Fruit fly (Drosophila melanogaster) ovary, adult (tissue): ENCODE results near the gene CG34284.
A peak's percentile ranks its signal among the peaks of the same experiment; 100 is the strongest.

Source experiments
- CG17801 ChIP-seq: fragments of 200-800 bp; optimal IDR thresholded peaks from 2 replicates; lab custom pipeline; 2019; ENCODE audit warnings: missing biosample characterization, mild to moderate bottlenecking, missing genetic modification characterization, moderate library complexity; ENCODE audit not compliant: partially characterized antibody

Gene CG34284

DNA sequence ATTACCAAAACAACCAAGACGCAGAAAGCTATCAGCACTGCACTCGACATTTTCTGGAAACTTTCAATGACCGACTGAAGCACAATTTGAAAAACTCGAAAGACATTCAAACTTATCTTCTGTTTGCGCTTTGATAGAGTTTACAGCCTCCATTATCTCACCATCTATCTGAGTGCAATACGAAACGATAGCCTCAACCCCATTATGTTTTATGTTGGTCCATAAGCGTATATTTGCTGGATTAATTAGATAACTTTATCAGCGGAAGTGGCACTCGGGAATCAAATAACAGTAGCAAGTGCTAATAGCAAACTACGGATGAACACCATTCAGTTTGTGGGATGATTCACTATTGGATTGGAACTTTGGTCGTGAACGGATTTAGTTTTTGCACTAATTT is at the start of gene CG34284:
TSS of gene CG34284 (minus strand) at position 76 of the 400 bp plus-strand sequence.
- TF ChIP-seq CG17801 (GFP tag; lab: Kevin White, UChicago), result peak; percentile 11

DNA sequence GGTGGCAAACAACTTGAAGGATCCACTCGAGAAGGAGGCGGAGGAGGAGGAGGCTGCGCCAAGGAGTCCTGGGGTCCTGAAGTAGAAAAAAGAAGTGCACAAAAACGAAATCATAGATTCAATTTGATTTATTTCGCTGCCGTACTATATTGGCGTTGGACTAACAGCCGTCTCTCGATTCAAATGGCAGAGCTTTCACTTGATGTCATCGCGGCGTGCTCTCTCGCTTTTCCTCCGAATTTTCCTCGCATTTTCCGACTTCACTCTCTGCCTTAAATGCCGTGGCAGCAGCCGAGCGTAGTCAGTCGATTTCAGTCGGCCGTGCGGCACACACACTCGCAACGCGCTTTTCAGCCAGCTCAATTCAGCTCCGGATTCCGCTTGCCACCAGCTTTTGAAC is 47.2 kb upstream of the CG34284 start, which contains the start of gene CG43732:
TSS of gene CG43732 (plus strand) at position 301 of the 400 bp plus-strand sequence.
- no peak for TF ChIP-seq CG17801 (GFP tag; lab: Kevin White, UChicago)

DNA sequence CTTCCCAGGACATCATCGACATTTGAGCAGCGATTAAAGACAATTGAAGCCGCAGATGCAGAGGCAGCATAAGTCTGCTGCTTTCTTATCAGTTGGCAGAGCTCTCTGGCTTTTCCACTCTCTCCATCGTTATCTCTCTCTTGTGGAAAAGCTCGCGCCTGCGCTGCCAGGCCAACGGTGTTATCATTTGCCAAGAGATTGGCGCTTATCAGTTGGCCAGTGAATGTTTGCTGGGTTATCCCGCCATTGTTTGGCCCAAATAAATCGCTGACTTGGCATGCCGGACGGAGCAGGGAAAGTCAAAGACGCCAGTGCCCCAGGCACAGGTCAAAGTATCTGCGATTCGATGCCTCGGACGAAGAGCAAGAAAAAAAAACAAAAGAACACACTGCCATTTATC is 46.4 kb upstream of the CG34284 start:
- TF ChIP-seq CG17801 (GFP tag; lab: Kevin White, UChicago), result no peak

DNA sequence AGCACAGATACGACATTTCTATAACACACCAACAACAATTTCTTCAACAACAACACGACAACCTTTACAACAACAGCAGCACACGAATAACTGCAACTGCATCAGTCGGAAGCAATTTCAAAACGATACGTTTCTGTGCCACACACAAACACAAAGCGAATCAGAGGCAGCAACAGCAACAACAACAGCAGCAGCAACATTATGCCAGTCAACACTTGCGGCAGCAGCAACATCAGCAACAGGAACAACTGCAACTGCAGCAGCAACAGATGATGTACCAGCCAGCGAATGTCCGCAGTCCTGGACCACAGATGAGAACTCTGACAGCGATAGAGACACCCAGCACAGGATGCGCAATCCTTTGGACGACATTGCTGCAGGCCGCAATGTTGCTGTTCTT is 44.6 kb upstream of the CG34284 start:
- no peak for TF ChIP-seq CG17801 (GFP tag; lab: Kevin White, UChicago)

DNA sequence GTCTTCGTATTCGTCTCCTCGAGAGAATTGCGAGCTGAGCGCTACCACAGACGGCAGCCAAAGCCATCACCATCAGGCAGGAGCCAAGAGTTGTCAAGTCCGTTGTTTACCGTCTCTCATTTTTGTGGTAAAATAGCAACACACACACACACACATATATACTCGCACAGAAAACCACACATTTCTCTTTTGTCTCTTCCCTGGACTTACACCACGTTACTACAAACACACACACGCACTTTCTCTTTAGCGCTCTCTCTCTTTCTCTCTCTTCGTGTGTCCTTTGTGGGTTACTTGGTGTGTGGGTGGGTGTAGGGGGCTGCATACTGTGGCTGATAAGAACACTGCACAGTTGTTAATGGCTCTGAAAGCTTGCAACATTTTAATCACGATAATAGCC is 29.0 kb upstream of the CG34284 start:
- TF ChIP-seq CG17801 (GFP tag; lab: Kevin White, UChicago), result no peak

DNA sequence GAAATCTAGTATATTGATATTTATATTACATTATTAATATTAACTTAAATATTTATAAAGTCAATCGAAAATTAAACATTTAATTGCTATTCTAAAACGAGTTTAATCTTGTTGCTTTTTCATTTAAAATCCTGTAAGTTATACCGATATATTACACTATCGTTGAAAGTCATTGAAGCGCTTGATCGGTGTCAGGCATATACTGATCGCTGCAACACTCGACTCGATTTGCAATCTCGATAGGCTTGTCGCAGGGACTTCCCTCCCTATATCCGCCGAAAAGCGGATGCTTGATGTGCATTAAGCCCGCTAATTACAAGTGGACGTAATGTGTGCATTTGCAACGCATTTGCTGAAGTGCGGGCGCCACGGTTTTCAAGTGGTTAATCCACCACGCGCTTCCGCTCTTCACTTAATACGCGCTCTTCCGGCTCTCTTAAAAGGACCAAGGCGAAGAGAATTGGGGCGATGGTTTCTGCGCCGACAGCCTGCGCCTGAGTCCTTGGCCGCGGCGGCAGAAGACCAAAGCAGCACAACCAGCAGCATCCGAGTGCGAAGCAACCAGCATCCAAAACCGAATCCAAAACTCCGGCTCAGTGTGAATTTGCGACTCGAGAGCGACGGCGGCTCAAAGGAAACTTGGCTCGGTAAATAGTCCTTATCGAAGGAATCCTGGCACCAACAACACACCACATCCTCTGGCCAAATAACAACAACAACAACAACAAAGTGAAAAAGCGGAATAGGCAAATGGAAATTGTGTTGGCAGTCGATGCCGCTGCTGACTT is 26.4 kb upstream of the CG34284 start, which contains the start of gene CG42613:
TSS of gene CG42613 (plus strand) at position 279 of the 788 bp plus-strand sequence.
- no peak for TF ChIP-seq CG17801 (GFP tag; lab: Kevin White, UChicago)

DNA sequence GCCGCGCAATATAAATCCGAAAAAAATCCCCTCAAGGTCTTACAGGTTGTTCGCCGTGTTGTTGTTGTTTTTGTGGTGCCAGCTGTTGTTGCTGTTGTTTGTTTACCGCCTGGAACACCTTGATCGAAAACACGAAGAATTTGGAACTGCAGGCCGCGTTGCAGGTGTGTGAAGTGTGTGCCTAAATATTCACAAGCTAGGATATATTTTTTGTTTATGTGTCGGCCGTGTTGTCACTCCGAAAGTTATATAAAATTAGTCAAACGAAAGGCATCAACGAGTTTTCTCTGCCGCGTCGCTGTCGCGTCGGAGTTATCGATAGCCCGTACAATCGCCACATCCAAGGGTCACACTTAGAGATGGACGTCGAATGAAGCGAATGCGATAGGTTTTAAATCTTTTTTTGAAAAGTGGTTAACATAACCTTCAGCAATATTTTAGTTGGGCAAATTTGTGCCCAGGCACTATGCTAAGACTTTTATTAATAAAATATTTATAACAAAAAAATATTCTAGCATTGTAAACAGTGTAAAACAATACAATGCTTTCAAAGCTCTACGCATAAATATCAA is 25.7 kb upstream of the CG34284 start, which contains the start of gene Mpc1:
TSS of gene Mpc1 (minus strand) at position 314 of the 572 bp plus-strand sequence.
- peak; percentile 40 for TF ChIP-seq CG17801 (GFP tag; lab: Kevin White, UChicago)

DNA sequence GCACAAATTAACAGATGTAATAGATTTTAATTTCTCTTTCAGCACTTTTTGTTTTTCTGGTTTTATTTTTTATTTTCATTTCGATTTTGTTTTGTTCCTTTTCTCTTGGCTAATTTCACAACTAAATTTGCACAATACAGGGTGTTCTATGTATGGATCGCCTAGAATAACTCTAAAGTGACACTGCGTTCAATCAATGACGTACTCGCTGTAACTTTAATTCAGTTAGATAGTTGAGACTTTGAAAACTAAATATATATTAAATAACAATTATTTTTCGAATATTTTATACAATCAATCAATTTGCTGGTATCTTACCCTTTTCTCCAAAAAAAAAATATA is 21.9 kb upstream of the CG34284 start:
- no peak for TF ChIP-seq CG17801 (GFP tag; lab: Kevin White, UChicago)

DNA sequence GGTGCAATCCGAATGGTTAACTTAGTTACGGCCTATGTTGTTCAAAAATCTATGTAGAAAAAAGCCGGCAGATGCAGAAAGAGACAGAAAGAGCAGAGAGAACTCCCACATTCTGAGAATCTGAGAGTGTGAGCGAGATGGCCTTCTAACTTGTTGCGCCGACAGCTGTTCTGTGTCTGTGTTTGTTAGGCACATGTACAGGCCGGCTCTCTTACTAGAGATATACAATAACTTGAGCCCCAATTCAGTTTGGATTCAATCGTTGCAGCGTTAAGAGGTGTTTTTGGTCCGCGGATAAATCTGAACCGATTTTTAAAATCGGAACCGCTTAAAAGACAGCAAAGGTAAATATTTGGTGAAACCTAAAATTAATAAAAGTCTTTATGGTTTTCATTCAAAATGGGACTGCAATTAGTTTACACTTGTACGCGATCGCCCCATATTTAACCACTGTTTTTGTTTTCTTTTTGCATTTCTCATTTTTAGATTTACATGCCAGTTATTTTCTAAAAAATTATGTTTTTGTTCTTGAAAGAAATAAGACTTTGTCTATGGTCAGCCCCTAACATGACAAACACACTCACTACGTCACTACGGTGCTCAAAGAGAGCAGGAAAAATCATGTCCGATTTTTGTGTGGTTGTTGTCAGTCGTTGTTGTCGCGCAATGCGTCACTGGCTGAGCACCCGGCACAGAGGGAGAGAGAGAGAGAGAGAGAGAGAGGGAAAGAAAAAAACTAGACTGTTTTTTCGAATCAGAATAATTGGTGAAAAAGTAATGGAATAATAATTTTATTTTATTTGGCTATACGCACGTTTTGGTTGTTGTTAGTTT is 21.3 kb upstream of the CG34284 start:
- peak; percentile 14 for TF ChIP-seq CG17801 (GFP tag; lab: Kevin White, UChicago)

DNA sequence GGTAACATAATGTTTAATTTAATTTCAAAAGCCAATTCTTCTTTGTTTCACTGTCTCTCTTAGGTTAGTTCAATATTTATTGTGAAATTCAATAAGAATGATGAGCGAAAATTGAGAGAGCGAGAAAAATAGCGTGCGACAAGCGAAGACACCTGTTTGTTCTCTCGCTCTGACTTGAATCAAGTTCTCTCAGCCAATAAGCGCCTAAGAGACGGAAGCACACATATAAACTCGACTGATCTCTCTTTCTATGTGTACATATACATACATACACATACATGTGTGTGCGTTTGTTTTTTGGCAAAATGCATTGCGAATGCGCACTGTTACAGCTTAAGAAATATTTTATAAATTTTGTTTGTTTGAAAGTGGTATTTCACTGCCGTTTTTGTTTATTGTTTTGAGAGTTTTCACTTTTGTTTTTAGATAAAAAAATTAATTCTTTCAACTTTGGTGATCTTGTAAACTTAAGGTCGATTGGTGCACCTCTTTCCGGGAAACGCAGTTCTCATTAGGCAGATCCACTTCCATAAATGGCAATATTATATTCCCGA is 20.6 kb upstream of the CG34284 start:
- TF ChIP-seq CG17801 (GFP tag; lab: Kevin White, UChicago), result no peak

DNA sequence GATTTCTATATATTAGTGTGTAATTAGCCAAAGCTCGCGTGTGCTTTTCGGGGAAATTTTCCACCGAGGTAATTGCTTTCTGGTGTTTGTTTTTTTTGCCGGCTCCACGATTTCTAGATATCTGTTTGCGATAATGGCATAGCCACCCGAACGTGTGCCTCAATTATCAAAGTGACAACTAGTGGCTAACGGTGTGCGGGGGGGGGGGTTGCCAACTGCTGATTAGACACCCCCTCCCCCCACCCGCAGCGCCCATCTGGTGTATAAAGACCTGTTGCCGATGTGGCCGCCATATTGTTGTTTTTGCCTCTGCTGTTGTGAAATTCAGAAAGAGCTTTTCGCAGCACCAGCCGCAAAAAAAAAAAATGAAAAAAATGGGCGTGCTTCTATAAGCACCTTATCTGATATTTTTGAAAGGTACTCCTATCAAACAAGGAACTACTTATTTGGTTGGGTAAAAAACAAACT is 16.2 kb upstream of the CG34284 start:
- TF ChIP-seq CG17801 (GFP tag; lab: Kevin White, UChicago), result no peak

DNA sequence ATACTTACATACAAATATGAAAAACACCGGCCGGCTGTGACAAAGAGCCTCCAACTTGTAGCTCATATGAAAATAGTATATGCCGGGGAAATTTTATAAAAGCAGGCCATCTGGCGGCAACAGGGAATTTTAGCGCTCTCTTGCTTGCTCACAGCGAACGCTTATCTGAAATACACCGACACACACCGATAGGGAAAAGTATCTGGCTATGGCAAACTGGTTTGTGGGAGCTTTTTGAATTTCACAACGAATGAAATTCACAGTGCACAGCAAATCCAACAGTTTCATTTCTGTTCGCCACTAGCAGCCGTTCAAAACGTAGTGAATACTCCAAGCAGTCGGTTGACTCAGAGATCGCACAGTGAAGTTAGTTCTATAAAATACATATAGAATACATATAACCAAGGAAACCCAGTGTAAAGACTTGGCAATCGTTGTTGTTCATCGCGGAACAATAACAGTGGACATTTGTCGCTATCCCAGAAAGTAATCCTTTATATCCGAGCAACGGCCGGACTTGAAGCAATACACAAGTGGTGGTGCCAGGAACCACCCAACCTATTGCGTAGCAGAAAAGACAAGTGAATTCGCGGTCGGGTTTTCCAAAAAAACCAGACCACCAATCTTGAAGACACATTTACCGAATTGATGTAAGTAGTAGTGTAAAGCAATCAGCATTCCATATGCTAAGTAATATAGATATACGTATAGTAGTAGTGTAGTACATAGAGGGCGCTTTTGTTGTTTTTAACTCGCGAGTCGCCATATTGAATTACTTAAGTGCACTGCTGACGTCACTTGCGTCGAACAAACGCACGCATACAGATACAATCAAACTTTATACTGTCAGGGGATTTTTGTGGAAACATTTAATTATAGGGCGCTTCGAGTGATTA is 15.5 kb upstream of the CG34284 start:
- peak; percentile 66 for TF ChIP-seq CG17801 (GFP tag; lab: Kevin White, UChicago)

DNA sequence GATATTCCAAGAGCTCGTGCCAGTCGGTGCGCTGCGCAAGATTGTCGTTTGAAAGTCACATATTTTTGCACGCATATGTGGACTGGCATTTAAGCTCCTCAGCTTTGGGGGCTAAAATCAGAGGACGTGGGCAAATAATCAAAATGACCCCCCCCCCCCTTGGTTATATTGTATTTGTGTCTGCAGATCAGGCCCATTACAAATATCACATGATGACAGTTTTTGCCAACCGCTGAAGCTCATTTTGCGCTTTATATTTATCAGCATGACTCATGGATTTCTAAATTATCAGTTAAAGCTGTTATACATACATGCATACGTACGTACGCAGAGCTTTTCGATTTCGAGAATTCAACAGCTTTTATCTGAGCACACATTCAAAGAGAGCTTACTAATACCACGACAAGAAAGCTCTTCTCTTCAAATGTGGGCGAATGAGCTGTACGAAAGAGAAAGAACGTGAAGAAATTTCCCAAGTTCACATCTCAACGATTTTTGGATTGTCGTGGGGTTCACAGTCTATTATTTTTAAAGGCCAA is 14.1 kb upstream of the CG34284 start:
- TF ChIP-seq CG17801 (GFP tag; lab: Kevin White, UChicago), result peak; percentile 62
